Fruit fly (Drosophila melanogaster): ENCODE results near the gene CG5149.

DNA sequence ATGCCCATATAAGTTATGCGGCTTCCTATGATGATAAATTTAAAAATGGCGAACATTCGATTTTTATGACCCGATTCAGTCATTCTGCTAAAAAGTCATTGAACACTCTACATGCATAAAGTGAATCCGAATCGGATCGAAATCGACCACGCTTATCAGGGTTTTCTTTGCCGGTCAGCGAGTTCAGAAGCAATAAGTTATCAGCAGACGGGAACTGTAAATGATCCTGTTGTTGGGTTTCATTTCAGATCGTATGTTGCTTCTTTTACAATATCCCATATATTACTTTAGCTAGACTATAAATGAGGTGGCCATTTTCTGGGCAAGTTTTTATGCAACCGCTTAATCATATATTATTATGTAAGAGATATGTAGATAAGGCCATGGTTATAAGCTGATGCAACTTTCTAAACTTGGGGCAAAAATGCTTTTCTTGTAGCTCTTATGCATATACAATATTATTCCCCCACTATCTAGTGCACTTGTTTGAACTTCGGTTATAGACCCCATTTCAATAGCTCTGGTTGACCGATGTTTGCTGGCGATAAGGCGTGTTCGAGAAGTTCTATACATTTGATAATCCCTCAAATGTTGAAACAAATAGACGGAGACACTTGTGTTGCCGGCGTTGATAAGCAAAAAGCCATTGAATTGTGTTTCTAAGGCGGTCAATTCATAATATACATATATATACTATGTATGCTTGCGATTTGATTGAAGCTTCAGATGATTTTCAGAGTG, 44.0 kb upstream of the CG5149 start:
- TF ChIP-seq CG8478 (optimal IDR thresholded peaks at IDR 0.05) (no peak), CTCF (optimal IDR thresholded peaks at IDR 0.05) (no peak)

Measured in S2 (cell line).